Worm (Caenorhabditis elegans) whole organism, young adult: Measurements from ENCODE around the gene bicd-1.

Experiments
- F57C9.4 ChIP-seq: sonication (generic microtip); optimal IDR thresholded peaks from 2 replicates; lab custom pipeline; 2017; ENCODE audit warnings: mild to moderate bottlenecking, missing genetic modification characterization, missing compliant biosample characterization
- Y53G8AR.9 ChIP-seq: fragments of 200-800 bp; sonication (Bioruptor generic); conservative IDR thresholded peaks from 2 replicates; pipeline ENCODE4 v1.3.6; 2022; ENCODE audit warnings: missing genetic modification reagents, missing genetic modification characterization, missing compliant biosample characterization
- cebp-1 ChIP-seq, 2 experiments: fragments of 200-800 bp in 1 of 2; sonication (Bioruptor generic) in 1 of 2; sonication (generic microtip) in 1 of 2; IDR thresholded peaks in 1 of 2; optimal IDR thresholded peaks in 1 of 2; 2 replicates each; pipeline versions ENCODE4 v1.3.6 to Lab custom; 2017 to 2022; ENCODE audit warnings: missing compliant biosample characterization in 2 of 2, missing genetic modification characterization in 2 of 2, mild to moderate bottlenecking in 1 of 2, missing genetic modification reagents in 1 of 2, moderate library complexity in 1 of 2
- chd-7 ChIP-seq: sonication (generic microtip); optimal IDR thresholded peaks from 2 replicates; lab custom pipeline; 2016; ENCODE audit warnings: mild to moderate bottlenecking, missing genetic modification characterization, moderate library complexity, missing compliant biosample characterization
- lin-35 ChIP-seq, 3 experiments: fragments of 150-350 bp in 2 of 3; sonication (generic microtip) in 1 of 3; optimal IDR thresholded peaks; 2 replicates each; lab custom pipeline; 2014 to 2018; ENCODE audit warnings: missing biosample characterization in 3 of 3, missing genetic modification characterization in 3 of 3, missing genetic modification reagents in 3 of 3
- nfya-1 ChIP-seq: sonication (generic microtip); optimal IDR thresholded peaks from 2 replicates; lab custom pipeline; 2017; ENCODE audit warnings: antibody characterized with exemption, missing compliant biosample characterization, missing genetic modification characterization, borderline replicate concordance; ENCODE audit not compliant: insufficient read depth
- sdz-38 ChIP-seq: sonication (generic microtip); optimal IDR thresholded peaks from 2 replicates; lab custom pipeline; 2016; ENCODE audit warnings: missing genotype, missing genetic modification characterization, missing compliant biosample characterization
- snpc-4 ChIP-seq, 5 experiments: fragments of 150-350 bp in 1 of 5; sonication (generic microtip) in 4 of 5; optimal IDR thresholded peaks; 2 replicates each; lab custom pipeline; 2014 to 2018; ENCODE audit warnings: missing genetic modification characterization in 5 of 5, missing biosample characterization in 3 of 5, antibody characterized with exemption in 2 of 5, mild to moderate bottlenecking in 2 of 5, missing compliant biosample characterization in 2 of 5, missing genotype in 2 of 5, moderate library complexity in 2 of 5, missing genetic modification reagents in 1 of 5
- sptf-2 ChIP-seq: fragments of 200-800 bp; sonication (Bioruptor generic); optimal IDR thresholded peaks from 2 replicates; lab custom pipeline; 2018; ENCODE audit warnings: mild to moderate bottlenecking, missing genetic modification characterization, missing compliant biosample characterization

DNA sequence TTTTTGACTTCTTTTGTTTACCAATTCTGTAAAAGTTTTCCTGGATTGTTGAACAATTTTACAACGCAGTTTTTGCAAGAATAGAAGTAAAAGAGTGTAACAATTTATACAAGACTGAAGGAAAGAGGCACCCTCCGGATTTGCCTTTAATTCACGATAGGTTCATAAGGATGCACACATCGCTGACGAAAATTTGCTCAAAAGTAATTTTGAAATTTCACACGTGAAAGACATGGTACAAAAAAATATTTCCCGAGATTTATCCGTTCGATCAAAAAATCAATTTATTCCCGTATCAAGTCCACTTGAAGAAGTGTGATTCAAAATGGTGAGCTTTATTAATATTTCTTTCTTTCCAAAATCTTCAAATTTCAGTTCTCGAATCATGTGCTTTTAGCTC, 5.8 kb upstream of the bicd-1 start, which contains the start of gene C43G2.3:
- TF ChIP-seq chd-7 = no peak
- TF ChIP-seq sdz-38 (tag; lab: Kevin White, UChicago) = no peak
- no peak for TF ChIP-seq nfya-1 (tag; lab: Kevin White, UChicago)
- TF ChIP-seq snpc-4 (GFP tag; optimal IDR thresholded peaks at IDR 0.05; lab: Kevin White, UChicago) = no peak
- TF ChIP-seq snpc-4 (tag; optimal IDR thresholded peaks at IDR 0.05; lab: Kevin White, UChicago) = no peak
- no peak for TF ChIP-seq F57C9.4 (tag; lab: Kevin White, UChicago)
- TF ChIP-seq sptf-2 = no peak
- no peak for TF ChIP-seq cebp-1 (GFP tag; IDR thresholded peaks at IDR 0.05; lab: Robert Waterston, UW)
- no peak for TF ChIP-seq cebp-1 (tag; optimal IDR thresholded peaks at IDR 0.05; lab: Kevin White, UChicago)
- TF ChIP-seq Y53G8AR.9 (GFP tag; lab: Robert Waterston, UW) = no peak
- TF ChIP-seq lin-35 (GFP tag; optimal IDR thresholded peaks at IDR 0.05; lab: Kevin White, UChicago) = no peak
